Worm (Caenorhabditis elegans) whole organism, midembryonic: ENCODE results near the gene wbp-2.

ENCODE experiments used
- cog-1 ChIP-seq: sonication (generic microtip); optimal IDR thresholded peaks from 2 replicates; lab custom pipeline; 2016; ENCODE audit warnings: missing genetic modification characterization, missing compliant biosample characterization
- flt-1 ChIP-seq: fragments of 200-800 bp; sonication (Bioruptor generic); IDR thresholded peaks from 2 replicates; pipeline ENCODE4 v1.3.6; 2022; ENCODE audit warnings: missing genetic modification characterization, missing compliant biosample characterization
- klf-2 ChIP-seq: fragments of 200-800 bp; sonication (Bioruptor generic); conservative IDR thresholded peaks from 2 replicates; pipeline ENCODE4 v1.3.6; 2022; ENCODE audit warnings: missing genetic modification reagents, missing genetic modification characterization, missing compliant biosample characterization
- ref-1 ChIP-seq: fragments of 200-800 bp; sonication (Bioruptor generic); conservative IDR thresholded peaks from 2 replicates; pipeline ENCODE4 v1.3.6; 2022; ENCODE audit warnings: missing genetic modification reagents, missing genetic modification characterization, missing compliant biosample characterization
- ztf-23 ChIP-seq: fragments of 200-800 bp; sonication (Bioruptor generic); IDR thresholded peaks from 2 replicates; pipeline ENCODE4 v1.3.6; 2022; ENCODE audit warnings: missing genetic modification reagents, missing genetic modification characterization, missing compliant biosample characterization
- ztf-29 ChIP-seq: fragments of 200-800 bp; sonication (Bioruptor generic); IDR thresholded peaks from 2 replicates; pipeline ENCODE4 v1.3.6; 2022; ENCODE audit warnings: missing genetic modification reagents, missing genetic modification characterization, missing compliant biosample characterization

ce11 chrII:9379796-9380195, 50.2 kb downstream of the wbp-2 start, which contains the start of gene srh-48:
- TF ChIP-seq ztf-29 (GFP tag; lab: Robert Waterston, UW) (no peak), flt-1 (GFP tag; lab: Robert Waterston, UW) (no peak), ztf-23 (GFP tag; lab: Robert Waterston, UW) (no peak), ref-1 (GFP tag; lab: Robert Waterston, UW) (no peak), cog-1 (tag; lab: Kevin White, UChicago) (no peak), klf-2 (GFP tag; lab: Robert Waterston, UW) (no peak)
